Worm (Caenorhabditis elegans) whole organism, early embryonic: ENCODE measurements around the gene hir-1.

Experiments
- aly-1 ChIP-seq: sonication (generic microtip); optimal IDR thresholded peaks from 2 replicates; lab custom pipeline; 2016; ENCODE audit warnings: missing genetic modification characterization, missing compliant biosample characterization
- ama-1 ChIP-seq: fragments of 150-350 bp; optimal IDR thresholded peaks from 2 replicates; lab custom pipeline; 2014
- flt-1 ChIP-seq: fragments of 200-800 bp; sonication (Bioruptor generic); IDR thresholded peaks from 2 replicates; pipeline ENCODE4 v1.3.6; 2022; ENCODE audit warnings: missing genetic modification characterization, missing compliant biosample characterization
- pes-1 ChIP-seq: fragments of 200-800 bp; sonication (Bioruptor generic); IDR thresholded peaks from 2 replicates; pipeline ENCODE4 v1.3.6; 2022; ENCODE audit warnings: missing genetic modification reagents, missing genetic modification characterization, missing compliant biosample characterization
- scrt-1 ChIP-seq: fragments of 200-800 bp; sonication (Bioruptor generic); IDR thresholded peaks from 2 replicates; pipeline ENCODE4 v1.3.6; 2022; ENCODE audit warnings: missing genetic modification characterization, missing compliant biosample characterization
- sea-1 ChIP-seq: fragments of 200-800 bp; sonication (Bioruptor generic); conservative IDR thresholded peaks from 2 replicates; pipeline ENCODE4 v1.3.6; 2022; ENCODE audit warnings: missing genetic modification characterization, missing compliant biosample characterization
- tbx-37 ChIP-seq: fragments of 200-800 bp; sonication (Bioruptor generic); conservative IDR thresholded peaks from 2 replicates; pipeline ENCODE4 v1.3.6; 2022; ENCODE audit warnings: missing genetic modification reagents, missing genetic modification characterization, missing compliant biosample characterization

- TF ChIP-seq sea-1 (GFP tag; lab: Robert Waterston, UW) (no peak), flt-1 (GFP tag; lab: Robert Waterston, UW) (no peak), ama-1 (lab: Kevin White, UChicago) (no peak), scrt-1 (GFP tag; lab: Robert Waterston, UW) (no peak), tbx-37 (GFP tag; lab: Robert Waterston, UW) (no peak), aly-1 (tag; lab: Kevin White, UChicago) (no peak), pes-1 (GFP tag; lab: Robert Waterston, UW) (no peak)
Measured at ce11 chrV:5482315-5482714, 39.6 kb upstream of the hir-1 start, which contains the start of gene srg-66.
